Fruit fly (Drosophila melanogaster): Measurements from ENCODE around the gene twin.

Gene twin

DNA sequence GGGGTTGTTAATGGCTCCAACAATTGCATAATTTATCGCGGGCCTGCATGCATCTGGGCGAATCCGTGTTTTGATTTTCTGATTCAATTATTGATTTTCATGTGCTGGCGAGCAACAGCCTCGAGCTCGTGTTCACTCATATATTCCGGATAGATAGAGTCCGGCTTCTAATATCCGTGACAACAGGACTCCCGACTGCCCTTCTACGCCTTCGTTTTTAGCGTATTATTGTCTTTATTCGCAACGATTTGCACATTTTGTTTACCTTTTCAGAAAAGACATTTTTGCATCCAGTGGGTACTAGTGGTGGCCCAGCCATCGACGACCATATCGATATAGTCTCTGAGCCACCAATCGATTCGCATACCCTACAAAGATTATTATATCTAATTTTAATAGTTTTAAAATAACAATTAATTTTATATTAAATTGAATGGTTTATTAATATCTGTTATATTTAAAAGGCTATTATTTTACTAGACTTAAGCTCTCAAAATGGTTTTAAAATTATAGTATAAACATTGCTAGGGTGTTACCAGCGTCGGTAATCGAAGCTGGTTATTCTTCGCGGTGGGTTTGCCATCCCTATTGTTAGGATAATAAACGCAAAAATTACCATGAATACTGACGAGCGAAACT is 60.5 kb downstream of the twin start, which contains the start of the genes Myo95E and TBC1d7 (continued):
- TF ChIP-seq fd96Cb (tag; optimal IDR thresholded peaks at IDR 0.05) = peak; percentile 90
- TF ChIP-seq CG7963 (GFP tag; IDR thresholded peaks at IDR 0.05; ENCODE audit: partially characterized antibody) = 0 out of 3 replicates have a peak, but pooled peaks have one; percentile 11
- TF ChIP-seq CG4424 (GFP tag; optimal IDR thresholded peaks at IDR 0.05) = peak; percentile 85
- peak; percentile 92 for TF ChIP-seq CG12659 (GFP tag; optimal IDR thresholded peaks at IDR 0.05)
- no peak for TF ChIP-seq zf30C (GFP tag; optimal IDR thresholded peaks at IDR 0.05)
- TF ChIP-seq br (optimal IDR thresholded peaks at IDR 0.05) = no peak
- peak; percentile 87 for TF ChIP-seq C15 (GFP tag; IDR thresholded peaks at IDR 0.05)
- TF ChIP-seq CG1602 (GFP tag; optimal IDR thresholded peaks at IDR 0.05) = peak; percentile 86
- peak; percentile 89; the same call in 2 of the 3 replicates for TF ChIP-seq CG2199 (GFP tag; IDR thresholded peaks at IDR 0.05)
- TF ChIP-seq CG7928 (GFP tag; optimal IDR thresholded peaks at IDR 0.05) = peak; percentile 69
- peak; percentile 70 for TF ChIP-seq CG3995 (GFP tag; optimal IDR thresholded peaks at IDR 0.05)
- TF ChIP-seq Nf-YC (tag; optimal IDR thresholded peaks at IDR 0.05) = no peak
- TF ChIP-seq CG16813 (GFP tag; IDR thresholded peaks at IDR 0.05; ENCODE audit: partially characterized antibody) = peak; percentile 75
- TF ChIP-seq pho (GFP tag; optimal IDR thresholded peaks at IDR 0.05) = peak; percentile 27
- peak; percentile 86 for TF ChIP-seq CG1024 (GFP tag; IDR thresholded peaks at IDR 0.05)
- TF ChIP-seq Deaf1 (tag; optimal IDR thresholded peaks at IDR 0.05) = no peak
- TF ChIP-seq Kr (GFP tag; optimal IDR thresholded peaks at IDR 0.05) = no peak
- TF ChIP-seq Dek (tag; optimal IDR thresholded peaks at IDR 0.05) = peak; percentile 90
- peak; percentile 15 for TF ChIP-seq CG7786 (GFP tag; optimal IDR thresholded peaks at IDR 0.05)
- peak; percentile 88 for TF ChIP-seq Hmr (GFP tag; optimal IDR thresholded peaks at IDR 0.05)
- peak; percentile 74 for TF ChIP-seq CG34376 (GFP tag; optimal IDR thresholded peaks at IDR 0.05)
- TF ChIP-seq CG4328 (GFP tag; optimal IDR thresholded peaks at IDR 0.05) = peak; percentile 54
- peak; percentile 98 for TF ChIP-seq D19B (GFP tag; optimal IDR thresholded peaks at IDR 0.05)
- TF ChIP-seq Sox100B (GFP tag; optimal IDR thresholded peaks at IDR 0.05) = peak; percentile 86
- peak; percentile 79 for TF ChIP-seq seq (GFP tag; IDR thresholded peaks at IDR 0.05)
- peak; percentile 86 for TF ChIP-seq CG10147 (GFP tag; optimal IDR thresholded peaks at IDR 0.05)
- TF ChIP-seq CG18619 (GFP tag; optimal IDR thresholded peaks at IDR 0.05) = peak; percentile 77
- TF ChIP-seq amos (GFP tag; IDR thresholded peaks at IDR 0.05; ENCODE audit: partially characterized antibody) = peak; percentile 59
- peak; percentile 96 for TF ChIP-seq CG6272 (GFP tag; IDR thresholded peaks at IDR 0.05)
- no peak for TF ChIP-seq insv (GFP tag; optimal IDR thresholded peaks at IDR 0.05)
- no peak for TF ChIP-seq luna (GFP tag; optimal IDR thresholded peaks at IDR 0.05)
- peak; percentile 83 for TF ChIP-seq CG18764 (GFP tag; optimal IDR thresholded peaks at IDR 0.05)
- TF ChIP-seq CrebB (tag; optimal IDR thresholded peaks at IDR 0.05) = peak; percentile 60
- peak; percentile 89 for TF ChIP-seq ind (GFP tag; optimal IDR thresholded peaks at IDR 0.05)
- TF ChIP-seq CG6654 (GFP tag; optimal IDR thresholded peaks at IDR 0.05) = peak; percentile 58
- no peak for TF ChIP-seq CG10431 (GFP tag; optimal IDR thresholded peaks at IDR 0.05)
- peak; percentile 89 for TF ChIP-seq peb (GFP tag; IDR thresholded peaks at IDR 0.05)
- no peak for TF ChIP-seq cg (GFP tag; optimal IDR thresholded peaks at IDR 0.05)
- no peak for TF ChIP-seq prd (optimal IDR thresholded peaks at IDR 0.05)
- TF ChIP-seq prd (GFP tag; IDR thresholded peaks at IDR 0.05) = peak; percentile 96
- no peak for TF ChIP-seq HmgD (GFP tag; optimal IDR thresholded peaks at IDR 0.05)
- peak; percentile 54 for TF ChIP-seq Dip3 (GFP tag; optimal IDR thresholded peaks at IDR 0.05)
- peak; percentile 47; the same call in 1 of the 2 replicates for TF ChIP-seq GATAe (GFP tag; conservative IDR thresholded peaks at IDR 0.05)
- TF ChIP-seq zfh2 (GFP tag; optimal IDR thresholded peaks at IDR 0.05) = peak; percentile 73
- TF ChIP-seq CG10321 (GFP tag; IDR thresholded peaks at IDR 0.05) = peak; percentile 69
- peak; percentile 57; the same call in 2 of the 3 replicates for TF ChIP-seq Doc3 (GFP tag; IDR thresholded peaks at IDR 0.05; ENCODE audit: partially characterized antibody)
- TF ChIP-seq Atf3 (GFP tag; optimal IDR thresholded peaks at IDR 0.05) = peak; percentile 1
- TF ChIP-seq Myb (GFP tag; optimal IDR thresholded peaks at IDR 0.05) = peak; percentile 7
- peak; percentile 98 for TF ChIP-seq Ptx1 (GFP tag; IDR thresholded peaks at IDR 0.05)
- TF ChIP-seq lmd (GFP tag; IDR thresholded peaks at IDR 0.05) = peak; percentile 96
